Worm (Caenorhabditis elegans) whole organism, L2 larva: ENCODE results near the gene H12D21.10.

ENCODE experiments used
- ama-1 ChIP-seq: fragments of 150-350 bp; optimal IDR thresholded peaks from 2 replicates; lab custom pipeline; 2018; ENCODE audit warnings: inconsistent platforms
- ceh-82 ChIP-seq: fragments of 150-350 bp; optimal IDR thresholded peaks from 2 replicates; lab custom pipeline; 2014; ENCODE audit warnings: missing biosample characterization, missing genetic modification characterization
- lin-39 ChIP-seq: fragments of 150-350 bp; optimal IDR thresholded peaks from 2 replicates; lab custom pipeline; 2014; ENCODE audit warnings: missing biosample characterization, missing genetic modification reagents, missing genetic modification characterization
- unc-39 ChIP-seq: fragments of 150-350 bp; optimal IDR thresholded peaks from 2 replicates; lab custom pipeline; 2014; ENCODE audit warnings: missing biosample characterization, missing genetic modification characterization
- unc-62 ChIP-seq: fragments of 150-350 bp; optimal IDR thresholded peaks from 2 replicates; lab custom pipeline; 2014; ENCODE audit warnings: missing biosample characterization, missing genetic modification reagents, missing genetic modification characterization

- TF ChIP-seq unc-62 (GFP tag; lab: Kevin White, UChicago) (no peak), unc-39 (tag; lab: Kevin White, UChicago) (no peak), ama-1 (no peak), ceh-82 (tag; lab: Kevin White, UChicago) (no peak), lin-39 (tag; lab: Kevin White, UChicago) (no peak)
These were observed 41.1 kb upstream of the H12D21.10 start, which contains the start of gene npr-13 for ce11 chrV:14858503-14858902.
